Fruit fly (Drosophila melanogaster): ENCODE data around the gene CG3032.

CG3032 gene

dm6 chrX:6983500-6984320 lies 30.0 kb downstream of the CG3032 start:
- TF ChIP-seq CG11617 (GFP tag; optimal IDR thresholded peaks at IDR 0.05) (no peak), tj (GFP tag; optimal IDR thresholded peaks at IDR 0.05) (no peak), bab1 (GFP tag; optimal IDR thresholded peaks at IDR 0.05) (no peak), CG5204 (GFP tag; optimal IDR thresholded peaks at IDR 0.05) (no peak), toe (GFP tag; optimal IDR thresholded peaks at IDR 0.05) (no peak), kay (GFP tag; ENCODE audit: borderline replicate concordance) (no peak)

- TF ChIP-seq cic (GFP tag; optimal IDR thresholded peaks at IDR 0.05), result no peak
- no peak for TF ChIP-seq bab1 (GFP tag; optimal IDR thresholded peaks at IDR 0.05)
- no peak for TF ChIP-seq Clk (GFP tag; optimal IDR thresholded peaks at IDR 0.05)
- TF ChIP-seq Crg-1 (GFP tag; optimal IDR thresholded peaks at IDR 0.05), result no peak
- TF ChIP-seq CG7045 (GFP tag; optimal IDR thresholded peaks at IDR 0.05), result no peak
- peak; percentile 73 for TF ChIP-seq tj (GFP tag; optimal IDR thresholded peaks at IDR 0.05)
- no peak for TF ChIP-seq CG14711 (tag; optimal IDR thresholded peaks at IDR 0.05)
- no peak for TF ChIP-seq CG33017 (tag; optimal IDR thresholded peaks at IDR 0.05)
These were observed 30.8 kb downstream of the CG3032 start for dm6 chrX:6982705-6983384.

DNA sequence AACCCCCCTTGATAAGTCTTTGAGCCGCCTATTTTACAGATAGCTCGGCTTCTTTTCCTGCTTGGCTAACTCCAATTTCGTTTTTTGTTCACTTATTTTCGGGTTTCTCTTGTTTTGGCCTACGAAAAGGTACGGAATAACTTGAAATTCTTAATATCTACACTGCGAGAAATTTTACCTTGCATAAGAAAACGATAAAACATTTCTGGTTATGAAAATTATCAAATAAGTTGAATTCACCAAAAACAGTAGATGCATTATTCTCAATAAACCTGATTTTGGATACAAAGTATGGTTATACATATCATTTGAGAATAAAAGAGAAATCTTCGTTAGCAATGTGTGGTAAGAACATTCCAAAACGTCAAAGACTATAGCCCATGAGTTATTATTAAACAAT lies 31.6 kb downstream of the CG3032 start:
- TF ChIP-seq bab1 (GFP tag; optimal IDR thresholded peaks at IDR 0.05), result peak; percentile 16
- no peak for TF ChIP-seq Clk (GFP tag; optimal IDR thresholded peaks at IDR 0.05)

DNA sequence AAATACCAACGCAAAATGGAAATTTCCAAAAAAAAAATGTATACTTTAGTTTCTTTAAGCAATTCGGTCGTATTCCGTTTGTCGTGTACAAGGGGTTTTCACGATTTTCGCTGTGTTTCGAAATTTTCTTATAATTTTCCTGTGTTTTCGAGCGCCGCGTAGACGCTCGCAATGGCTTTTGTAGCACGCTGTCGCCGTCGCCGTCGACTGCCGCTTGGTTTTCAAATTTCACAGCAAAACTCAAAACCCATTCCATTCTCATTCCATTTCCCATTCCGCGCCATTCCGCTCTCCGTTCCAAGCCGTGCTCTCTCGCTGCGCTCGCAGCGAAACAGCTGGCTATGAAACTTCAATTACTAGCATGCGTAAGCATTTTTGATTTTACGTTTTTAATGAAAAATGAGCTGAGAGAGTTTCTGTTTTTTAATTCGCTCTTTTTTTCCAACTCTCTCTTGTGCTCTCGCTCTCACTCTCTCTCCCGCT lies 32.2 kb downstream of the CG3032 start:
- TF ChIP-seq CG14711 (tag; optimal IDR thresholded peaks at IDR 0.05), result no peak
- no peak for TF ChIP-seq CG33017 (tag; optimal IDR thresholded peaks at IDR 0.05)
- TF ChIP-seq CG5204 (GFP tag; optimal IDR thresholded peaks at IDR 0.05), result no peak
- TF ChIP-seq bab1 (GFP tag; optimal IDR thresholded peaks at IDR 0.05), result no peak
- no peak for TF ChIP-seq cic (GFP tag; optimal IDR thresholded peaks at IDR 0.05)
- peak; percentile 43 for TF ChIP-seq Mnt (GFP tag; optimal IDR thresholded peaks at IDR 0.05)
- TF ChIP-seq cnc (optimal IDR thresholded peaks at IDR 0.05), result peak in 1 of 2 experiments; percentile 5
- TF ChIP-seq CG7101 (tag; optimal IDR thresholded peaks at IDR 0.05), result peak; percentile 26
- TF ChIP-seq CG12768 (GFP tag; optimal IDR thresholded peaks at IDR 0.05), result no peak
- TF ChIP-seq tj (GFP tag; optimal IDR thresholded peaks at IDR 0.05), result peak; percentile 95

dm6 chrX:6976911-6977310 lies 36.8 kb downstream of the CG3032 start:
- no peak for TF ChIP-seq ovo (GFP tag; optimal IDR thresholded peaks at IDR 0.05)

- no peak for TF ChIP-seq CG12768 (GFP tag; optimal IDR thresholded peaks at IDR 0.05)
- TF ChIP-seq ovo (GFP tag; optimal IDR thresholded peaks at IDR 0.05), result no peak
- TF ChIP-seq kay (GFP tag; ENCODE audit: borderline replicate concordance), result no peak
- peak; percentile 37 for TF ChIP-seq tj (GFP tag; optimal IDR thresholded peaks at IDR 0.05)
- TF ChIP-seq cic (GFP tag; optimal IDR thresholded peaks at IDR 0.05), result no peak
- TF ChIP-seq Crg-1 (GFP tag; optimal IDR thresholded peaks at IDR 0.05), result no peak
These were observed 37.3 kb downstream of the CG3032 start for dm6 chrX:6976364-6976763.

DNA sequence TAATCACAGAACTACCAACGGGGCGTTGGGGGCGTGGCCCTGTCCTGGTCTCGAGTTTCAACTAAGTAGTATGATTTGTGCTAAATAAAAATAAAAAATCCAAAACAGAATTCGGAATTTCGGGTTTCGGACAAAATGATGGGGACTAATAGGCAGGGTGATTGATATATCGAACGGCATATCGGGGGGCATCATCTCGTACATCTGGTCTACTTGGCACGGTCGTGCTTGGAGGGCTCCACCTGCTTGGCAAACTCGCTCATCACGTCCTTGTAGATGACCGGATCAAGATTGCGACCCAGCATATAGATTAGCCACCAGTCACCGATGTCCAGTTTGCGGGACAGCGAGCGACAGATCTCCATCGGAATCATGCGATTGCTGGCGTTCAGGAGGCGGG lies 39.5 kb downstream of the CG3032 start:
- no peak for TF ChIP-seq ovo (GFP tag; optimal IDR thresholded peaks at IDR 0.05)
- no peak for TF ChIP-seq cnc (optimal IDR thresholded peaks at IDR 0.05)
- no peak for TF ChIP-seq CG1620 (GFP tag; optimal IDR thresholded peaks at IDR 0.05)
- no peak for TF ChIP-seq CG7045 (GFP tag; optimal IDR thresholded peaks at IDR 0.05)
- no peak for TF ChIP-seq Clk (GFP tag; optimal IDR thresholded peaks at IDR 0.05)
- TF ChIP-seq toe (GFP tag; optimal IDR thresholded peaks at IDR 0.05), result no peak
- no peak for TF ChIP-seq CG12768 (GFP tag; optimal IDR thresholded peaks at IDR 0.05)
- TF ChIP-seq CG14711 (tag; optimal IDR thresholded peaks at IDR 0.05), result no peak
- TF ChIP-seq cic (GFP tag; optimal IDR thresholded peaks at IDR 0.05), result no peak
- no peak for TF ChIP-seq Mnt (GFP tag; optimal IDR thresholded peaks at IDR 0.05)
- no peak for TF ChIP-seq CG5204 (GFP tag; optimal IDR thresholded peaks at IDR 0.05)
- TF ChIP-seq bab1 (GFP tag; optimal IDR thresholded peaks at IDR 0.05), result no peak
- no peak for TF ChIP-seq CG7101 (tag; optimal IDR thresholded peaks at IDR 0.05)
- TF ChIP-seq tj (GFP tag; optimal IDR thresholded peaks at IDR 0.05), result no peak
- TF ChIP-seq Hr96 (GFP tag; optimal IDR thresholded peaks at IDR 0.05), result no peak
- no peak for TF ChIP-seq kay (GFP tag; ENCODE audit: borderline replicate concordance)
- TF ChIP-seq CG11617 (GFP tag; optimal IDR thresholded peaks at IDR 0.05), result no peak
- no peak for TF ChIP-seq Crg-1 (GFP tag; optimal IDR thresholded peaks at IDR 0.05)
- no peak for TF ChIP-seq CG33017 (tag; optimal IDR thresholded peaks at IDR 0.05)
- no peak for TF ChIP-seq pad (GFP tag; optimal IDR thresholded peaks at IDR 0.05)
